Worm (Caenorhabditis elegans): ENCODE results near the gene K02E11.6.

- TF ChIP-seq pqm-1 (tag; optimal IDR thresholded peaks at IDR 0.05) (no peak), tbx-2 (tag; optimal IDR thresholded peaks at IDR 0.05) (no peak), unc-62 (GFP tag; optimal IDR thresholded peaks at IDR 0.05) (no peak), R02D3.7 (tag; optimal IDR thresholded peaks at IDR 0.05) (no peak), lsy-12 (tag; optimal IDR thresholded peaks at IDR 0.05) (no peak), nhr-25 (tag; optimal IDR thresholded peaks at IDR 0.05) (no peak), zag-1 (tag; optimal IDR thresholded peaks at IDR 0.05) (no peak), nfya-1 (tag; optimal IDR thresholded peaks at IDR 0.05; ENCODE audit: insufficient read depth) (no peak), nhr-77 (tag; optimal IDR thresholded peaks at IDR 0.05) (no peak), nhr-11 (tag; optimal IDR thresholded peaks at IDR 0.05) (no peak), elt-2 (tag; optimal IDR thresholded peaks at IDR 0.05) (no peak), ceh-9 (tag; optimal IDR thresholded peaks at IDR 0.05) (no peak), jun-1 (tag; optimal IDR thresholded peaks at IDR 0.05) (no peak)
Measured at ce11 chrV:14248654-14249053, at the start of gene K02E11.6.
